Fruit fly (Drosophila melanogaster) whole organism, embryonic: Measurements from ENCODE around the gene Acn.

ENCODE experiments used
- CG11093 ChIP-seq: fragments of 200-800 bp; sonication (Bioruptor generic); IDR thresholded peaks from 3 replicates; pipeline ENCODE4 v1.3.6; 2022; ENCODE audit warnings: missing biosample characterization, missing genetic modification characterization
- CG12659 ChIP-seq: fragments of 200-800 bp; sonication (Bioruptor generic); optimal IDR thresholded peaks from 3 replicates; lab custom pipeline; 2017; ENCODE audit warnings: mild to moderate bottlenecking, missing biosample characterization, missing genetic modification reagents, missing genetic modification characterization
- CG12769 ChIP-seq: fragments of 200-800 bp; sonication (Bioruptor generic); optimal IDR thresholded peaks from 2 replicates; lab custom pipeline; 2019; ENCODE audit warnings: missing biosample characterization, mild to moderate bottlenecking, missing genetic modification characterization, moderate library complexity
- CG13287 ChIP-seq: fragments of 200-800 bp; sonication (Bioruptor generic); IDR thresholded peaks from 2 replicates; pipeline ENCODE4 v1.3.6; 2022; ENCODE audit warnings: missing biosample characterization, missing genetic modification characterization; ENCODE audit not compliant: partially characterized antibody
- CG14860 ChIP-seq: fragments of 200-800 bp; sonication (Bioruptor generic); IDR thresholded peaks from 3 replicates; pipeline ENCODE4 v1.3.6; 2022; ENCODE audit warnings: missing biosample characterization, missing genetic modification characterization; ENCODE audit not compliant: partially characterized antibody
- CG1603 ChIP-seq: fragments of 200-800 bp; sonication (Bioruptor generic); optimal IDR thresholded peaks from 2 replicates; lab custom pipeline; 2019; ENCODE audit warnings: missing biosample characterization, mild to moderate bottlenecking, missing genetic modification characterization, moderate library complexity
- CG16813 ChIP-seq: fragments of 200-800 bp; sonication (Bioruptor generic); IDR thresholded peaks from 3 replicates; pipeline ENCODE4 v1.3.6; 2022; ENCODE audit warnings: missing biosample characterization, missing genetic modification characterization; ENCODE audit not compliant: partially characterized antibody
- CG17359 ChIP-seq: fragments of 200-800 bp; sonication (Bioruptor generic); optimal IDR thresholded peaks from 3 replicates; lab custom pipeline; 2018; ENCODE audit warnings: missing biosample characterization, mild to moderate bottlenecking, missing genetic modification characterization, moderate library complexity
- CG17385 ChIP-seq: fragments of 200-800 bp; sonication (Bioruptor generic); optimal IDR thresholded peaks from 3 replicates; lab custom pipeline; 2018; ENCODE audit warnings: missing biosample characterization, mild to moderate bottlenecking, missing genetic modification characterization
- CG2116 ChIP-seq: fragments of 200-800 bp; sonication (Bioruptor generic); optimal IDR thresholded peaks from 3 replicates; lab custom pipeline; 2018; ENCODE audit warnings: missing biosample characterization, mild to moderate bottlenecking, missing genetic modification characterization
- CG2129 ChIP-seq: fragments of 200-800 bp; sonication (Bioruptor generic); IDR thresholded peaks from 2 replicates; pipeline ENCODE4 v1.3.6; 2022; ENCODE audit warnings: missing biosample characterization, missing genetic modification characterization; ENCODE audit not compliant: partially characterized antibody
- CG2712 ChIP-seq: fragments of 200-800 bp; optimal IDR thresholded peaks from 3 replicates; lab custom pipeline; 2019; ENCODE audit warnings: missing biosample characterization, mild to moderate bottlenecking, missing genetic modification characterization, moderate library complexity
- CG31224 ChIP-seq: fragments of 200-800 bp; sonication (Bioruptor generic); IDR thresholded peaks from 2 replicates; pipeline ENCODE4 v1.3.6; 2022; ENCODE audit warnings: missing biosample characterization, missing genetic modification characterization
- CG34224 ChIP-seq: fragments of 200-800 bp; sonication (Bioruptor generic); IDR thresholded peaks from 3 replicates; pipeline ENCODE4 v1.3.6; 2022; ENCODE audit warnings: missing biosample characterization, missing genetic modification characterization; ENCODE audit not compliant: partially characterized antibody
- CG4617 ChIP-seq: fragments of 200-800 bp; sonication (Bioruptor generic); optimal IDR thresholded peaks from 3 replicates; lab custom pipeline; 2016; ENCODE audit warnings: missing biosample characterization, missing genetic modification characterization, borderline replicate concordance
- CG4820 ChIP-seq: fragments of 200-800 bp; sonication (Bioruptor generic); optimal IDR thresholded peaks from 3 replicates; lab custom pipeline; 2016; ENCODE audit warnings: missing biosample characterization, missing genetic modification characterization
- CG9437 ChIP-seq: fragments of 200-800 bp; sonication (Bioruptor generic); optimal IDR thresholded peaks from 2 replicates; lab custom pipeline; 2018; ENCODE audit warnings: missing biosample characterization, mild to moderate bottlenecking, missing genetic modification characterization
- CG9817 ChIP-seq: fragments of 200-800 bp; sonication (Bioruptor generic); optimal IDR thresholded peaks from 2 replicates; lab custom pipeline; 2018; ENCODE audit warnings: missing biosample characterization, mild to moderate bottlenecking, missing genetic modification characterization, moderate library complexity
- Dll ChIP-seq: fragments of 200-800 bp; sonication (Bioruptor generic); IDR thresholded peaks from 4 replicates; pipeline ENCODE4 v1.3.6; 2022; ENCODE audit warnings: missing biosample characterization, missing genetic modification characterization; ENCODE audit not compliant: partially characterized antibody
- Doc3 ChIP-seq: fragments of 200-800 bp; sonication (Bioruptor generic); IDR thresholded peaks from 3 replicates; pipeline ENCODE4 v1.3.6; 2022; ENCODE audit warnings: missing biosample characterization, missing genetic modification characterization; ENCODE audit not compliant: partially characterized antibody
- Hr51 ChIP-seq, 2 experiments: fragments of 200-800 bp; sonication (Bioruptor generic); optimal IDR thresholded peaks; 2 replicates in 1 of 2; 3 replicates in 1 of 2; lab custom pipeline; 2016 to 2018; ENCODE audit warnings: missing biosample characterization in 2 of 2, missing genetic modification characterization in 2 of 2, mild to moderate bottlenecking in 1 of 2, moderate library complexity in 1 of 2
- PHDP ChIP-seq: fragments of 200-800 bp; sonication (Bioruptor generic); optimal IDR thresholded peaks from 3 replicates; lab custom pipeline; 2018; ENCODE audit warnings: missing biosample characterization, mild to moderate bottlenecking, missing genetic modification characterization, moderate library complexity
- Pdp1 ChIP-seq, 2 experiments: fragments of 200-800 bp; sonication (Bioruptor generic); optimal IDR thresholded peaks; 3 replicates each; lab custom pipeline; 2016; ENCODE audit warnings: missing biosample characterization in 2 of 2, missing genetic modification characterization in 2 of 2, mild to moderate bottlenecking in 1 of 2, moderate library complexity in 1 of 2
- Sox100B ChIP-seq: fragments of 200-800 bp; sonication (Bioruptor generic); optimal IDR thresholded peaks from 3 replicates; lab custom pipeline; 2018; ENCODE audit warnings: missing biosample characterization, mild to moderate bottlenecking, missing genetic modification characterization
- Xrp1 ChIP-seq: fragments of 200-800 bp; sonication (Bioruptor generic); IDR thresholded peaks from 2 replicates; pipeline ENCODE4 v1.3.6; 2022; ENCODE audit warnings: missing biosample characterization, missing genetic modification characterization
- ato ChIP-seq: fragments of 200-800 bp; sonication (Bioruptor generic); IDR thresholded peaks from 2 replicates; pipeline ENCODE4 v1.3.6; 2022; ENCODE audit warnings: missing biosample characterization, missing genetic modification characterization; ENCODE audit not compliant: partially characterized antibody
- bbx ChIP-seq: fragments of 200-800 bp; sonication (Bioruptor generic); IDR thresholded peaks from 2 replicates; pipeline ENCODE4 v1.3.6; 2022; ENCODE audit warnings: missing biosample characterization, missing genetic modification characterization; ENCODE audit not compliant: partially characterized antibody
- chn ChIP-seq: fragments of 200-800 bp; sonication (Bioruptor generic); optimal IDR thresholded peaks from 2 replicates; lab custom pipeline; 2016; ENCODE audit warnings: missing biosample characterization, missing genetic modification characterization
- corto ChIP-seq: fragments of 200-800 bp; sonication (Bioruptor generic); optimal IDR thresholded peaks from 2 replicates; lab custom pipeline; 2016; ENCODE audit warnings: missing biosample characterization, mild to moderate bottlenecking, missing genetic modification characterization, moderate library complexity
- dmrt99B ChIP-seq: fragments of 200-800 bp; sonication (Bioruptor generic); optimal IDR thresholded peaks from 2 replicates; lab custom pipeline; 2018; ENCODE audit warnings: missing biosample characterization, mild to moderate bottlenecking, missing genetic modification characterization, moderate library complexity
- grau ChIP-seq: fragments of 200-800 bp; optimal IDR thresholded peaks from 3 replicates; lab custom pipeline; 2019; ENCODE audit warnings: missing biosample characterization, mild to moderate bottlenecking, missing genetic modification characterization, moderate library complexity
- lov ChIP-seq, 2 experiments: fragments of 200-800 bp in 1 of 2; fragments of >200 bp in 1 of 2; sonication (Bioruptor generic) in 1 of 2; IDR thresholded peaks in 1 of 2; optimal IDR thresholded peaks in 1 of 2; 2 replicates in 1 of 2; 3 replicates in 1 of 2; pipeline versions ENCODE4 v1.3.6 to Lab custom; 2017 to 2022; ENCODE audit warnings: missing biosample characterization in 1 of 2, missing genetic modification characterization in 1 of 2
- onecut ChIP-seq: fragments of 200-800 bp; sonication (Bioruptor generic); IDR thresholded peaks from 2 replicates; pipeline ENCODE4 v1.3.6; 2022; ENCODE audit warnings: missing biosample characterization, missing genetic modification characterization
- phol ChIP-seq: fragments of 200-800 bp; sonication (Bioruptor generic); optimal IDR thresholded peaks from 3 replicates; lab custom pipeline; 2018; ENCODE audit warnings: missing biosample characterization, mild to moderate bottlenecking, missing genetic modification characterization, moderate library complexity
- sna ChIP-seq: fragments of 200-800 bp; sonication (Bioruptor generic); IDR thresholded peaks from 2 replicates; pipeline ENCODE4 v1.3.6; 2022; ENCODE audit warnings: missing biosample characterization, missing genetic modification characterization; ENCODE audit not compliant: partially characterized antibody
- tna ChIP-seq: fragments of 200-800 bp; sonication (Bioruptor generic); IDR thresholded peaks from 2 replicates; pipeline ENCODE4 v1.3.6; 2022; ENCODE audit warnings: missing biosample characterization, missing genetic modification characterization; ENCODE audit not compliant: partially characterized antibody
- unpg ChIP-seq: fragments of 200-800 bp; sonication (Bioruptor generic); optimal IDR thresholded peaks from 3 replicates; lab custom pipeline; 2018; ENCODE audit warnings: missing biosample characterization, mild to moderate bottlenecking, missing genetic modification characterization, moderate library complexity
- vvl ChIP-seq: fragments of 200-800 bp; sonication (Bioruptor generic); IDR thresholded peaks from 2 replicates; pipeline ENCODE4 v1.3.6; 2022; ENCODE audit warnings: missing biosample characterization, missing genetic modification characterization
- zen2 ChIP-seq: fragments of 200-800 bp; sonication (Bioruptor generic); IDR thresholded peaks from 3 replicates; pipeline ENCODE4 v1.3.6; 2022; ENCODE audit warnings: missing biosample characterization, missing genetic modification characterization; ENCODE audit not compliant: partially characterized antibody

The Acn gene

DNA sequence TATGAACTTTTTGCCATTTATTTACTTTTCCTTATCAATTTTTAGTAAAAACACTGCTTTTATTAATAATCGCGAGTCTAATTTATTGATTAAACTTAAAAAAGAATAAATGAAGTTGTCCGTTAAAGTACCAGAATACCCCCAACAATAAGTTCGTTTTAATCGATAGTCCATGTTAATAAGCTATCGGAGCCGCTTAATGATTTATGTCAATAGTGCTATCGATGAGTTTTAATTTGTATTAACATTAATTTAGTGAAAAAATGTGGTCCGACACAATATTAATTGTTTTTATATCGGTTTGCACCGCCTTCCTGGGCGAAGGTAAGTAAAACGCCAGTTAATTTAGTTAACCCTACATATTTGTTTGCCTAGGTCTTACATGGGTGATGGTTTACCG is 3.8 kb downstream of the Acn start, which contains the start of gene CG10470 (continued):
- TF ChIP-seq CG11093 (no peak), Hr51 (GFP tag; optimal IDR thresholded peaks at IDR 0.05; lab: Kevin White, UChicago) (peak in 1 of 2 experiments; percentile 57), CG2712 (tag; lab: Kevin White, UChicago) (peak; percentile 50), Dll (peak; percentile 83), unpg (GFP tag; lab: Kevin White, UChicago) (peak; percentile 28), corto (GFP tag; lab: Kevin White, UChicago) (no peak), dmrt99B (tag; lab: Kevin White, UChicago) (peak; percentile 23), CG4617 (GFP tag; lab: Kevin White, UChicago) (peak; percentile 51), CG13287 (GFP tag; lab: Robert Waterston, UW) (peak; percentile 84), chn (GFP tag; lab: Kevin White, UChicago) (no peak), CG9437 (GFP tag; lab: Kevin White, UChicago) (peak; percentile 77), Xrp1 (GFP tag; lab: Robert Waterston, UW) (0 out of 2 replicates have a peak, but pooled peaks have one; percentile 45), phol (peak; percentile 43), grau (peak; percentile 26), zen2 (peak; percentile 70; the same call in 2 of the 3 replicates), CG14860 (peak; percentile 79), Sox100B (GFP tag; lab: Kevin White, UChicago) (no peak), CG34224 (GFP tag; lab: Robert Waterston, UW) (peak; percentile 84), CG17359 (peak; percentile 28), vvl (peak; percentile 53; the same call in 1 of the 2 replicates), onecut (peak; percentile 20; the same call in 1 of the 2 replicates), CG9817 (tag; lab: Kevin White, UChicago) (no peak), CG2116 (GFP tag; lab: Kevin White, UChicago) (peak; percentile 68), CG2129 (GFP tag; lab: Robert Waterston, UW) (peak; percentile 50), PHDP (tag; lab: Kevin White, UChicago) (peak; percentile 50), CG12659 (GFP tag; lab: Kevin White, UChicago) (peak; percentile 24), CG17385 (GFP tag; lab: Kevin White, UChicago) (peak; percentile 14), Pdp1 (GFP tag; optimal IDR thresholded peaks at IDR 0.05; lab: Kevin White, UChicago) (peak in 1 of 2 experiments; percentile 49), bbx (GFP tag; lab: Robert Waterston, UW) (peak; percentile 88), sna (GFP tag; lab: Robert Waterston, UW) (peak; percentile 70), Doc3 (GFP tag; lab: Robert Waterston, UW) (peak; percentile 74), CG12769 (tag; lab: Kevin White, UChicago) (no peak), lov (optimal IDR thresholded peaks at IDR 0.05; lab: Kevin White, UChicago) (no peak), lov (GFP tag; IDR thresholded peaks at IDR 0.05; lab: Robert Waterston, UW) (no peak), CG16813 (GFP tag; lab: Robert Waterston, UW) (peak; percentile 76), CG1603 (peak; percentile 20), CG4820 (no peak), tna (peak; percentile 53), CG31224 (GFP tag; lab: Robert Waterston, UW) (no peak), ato (GFP tag; lab: Robert Waterston, UW) (peak; percentile 71)
